Worm (Caenorhabditis elegans) whole organism, L1 larva: ENCODE measurements around the gene F28C6.9.

ENCODE experiments used
- C16A3.4 ChIP-seq: fragments of 150-350 bp; optimal IDR thresholded peaks from 2 replicates; lab custom pipeline; 2014; ENCODE audit warnings: missing biosample characterization, missing genetic modification characterization
- F16B12.6 ChIP-seq: fragments of 150-350 bp; optimal IDR thresholded peaks from 2 replicates; lab custom pipeline; 2014; ENCODE audit warnings: missing biosample characterization, missing genetic modification characterization
- alr-1 ChIP-seq: fragments of 200-800 bp; sonication (Bioruptor generic); optimal IDR thresholded peaks from 2 replicates; lab custom pipeline; 2018; ENCODE audit warnings: borderline replicate concordance, mild to moderate bottlenecking, missing genetic modification characterization, missing compliant biosample characterization
- aly-2 ChIP-seq: fragments of 150-350 bp; optimal IDR thresholded peaks from 2 replicates; lab custom pipeline; 2014; ENCODE audit warnings: missing biosample characterization, missing genetic modification characterization
- blmp-1 ChIP-seq: fragments of 150-350 bp; optimal IDR thresholded peaks from 2 replicates; lab custom pipeline; 2014; ENCODE audit warnings: missing biosample characterization, missing genetic modification characterization
- ceh-82 ChIP-seq, 3 experiments: fragments of 150-350 bp in 1 of 3; sonication (generic microtip) in 2 of 3; optimal IDR thresholded peaks; 2 replicates each; lab custom pipeline; 2014 to 2017; ENCODE audit warnings: missing biosample characterization in 3 of 3, missing genetic modification characterization in 3 of 3
- ceh-90 ChIP-seq: sonication (generic microtip); optimal IDR thresholded peaks from 2 replicates; lab custom pipeline; 2016; ENCODE audit warnings: missing genetic modification characterization, missing compliant biosample characterization
- dsc-1 ChIP-seq: sonication (generic microtip); optimal IDR thresholded peaks from 2 replicates; lab custom pipeline; 2016; ENCODE audit warnings: mild to moderate bottlenecking, missing genetic modification characterization, missing compliant biosample characterization
- efl-1 ChIP-seq, 4 experiments: fragments of 150-350 bp; optimal IDR thresholded peaks in 3 of 4; peaks in 1 of 4; 1 replicate in 1 of 4; 2 replicates in 3 of 4; lab custom pipeline; 2014; ENCODE audit warnings: missing biosample characterization in 2 of 4, missing genetic modification characterization in 2 of 4, missing genetic modification reagents in 2 of 4
- egl-13 ChIP-seq: sonication (generic microtip); optimal IDR thresholded peaks from 2 replicates; lab custom pipeline; 2016; ENCODE audit warnings: missing genotype, missing genetic modification reagents, missing genetic modification characterization, missing compliant biosample characterization
- elt-2 ChIP-seq: sonication (generic microtip); optimal IDR thresholded peaks from 2 replicates; lab custom pipeline; 2016; ENCODE audit warnings: missing genetic modification characterization, mild to moderate bottlenecking, inconsistent platforms, missing compliant biosample characterization, missing genetic modification reagents
- ets-5 ChIP-seq: fragments of 200-800 bp; sonication (Bioruptor generic); IDR thresholded peaks from 2 replicates; pipeline ENCODE4 v1.3.6; 2022; ENCODE audit warnings: missing genetic modification characterization, missing compliant biosample characterization
- fkh-4 ChIP-seq: sonication (generic microtip); optimal IDR thresholded peaks from 2 replicates; lab custom pipeline; 2016; ENCODE audit warnings: missing compliant biosample characterization, missing genetic modification characterization, borderline replicate concordance
- fkh-8 ChIP-seq: sonication (generic microtip); optimal IDR thresholded peaks from 2 replicates; lab custom pipeline; 2016; ENCODE audit warnings: mild to moderate bottlenecking, missing genetic modification characterization, missing compliant biosample characterization
- fos-1 ChIP-seq: fragments of 150-350 bp; optimal IDR thresholded peaks from 2 replicates; lab custom pipeline; 2014; ENCODE audit warnings: missing biosample characterization, missing genetic modification characterization
- hlh-4 ChIP-seq: sonication (generic microtip); optimal IDR thresholded peaks from 2 replicates; lab custom pipeline; 2016; ENCODE audit warnings: mild to moderate bottlenecking, missing genetic modification characterization, missing compliant biosample characterization
- hpl-2 ChIP-seq: fragments of 150-350 bp; optimal IDR thresholded peaks from 2 replicates; lab custom pipeline; 2014; ENCODE audit warnings: missing biosample characterization, missing genetic modification reagents, missing genetic modification characterization
- isw-1 ChIP-seq: fragments of 200-800 bp; sonication (Bioruptor generic); IDR thresholded peaks from 2 replicates; pipeline ENCODE4 v1.3.6; 2022; ENCODE audit warnings: missing genetic modification characterization, missing compliant biosample characterization
- jun-1 ChIP-seq: fragments of 150-350 bp; optimal IDR thresholded peaks from 2 replicates; lab custom pipeline; 2014; ENCODE audit warnings: missing biosample characterization, missing genetic modification reagents, missing genetic modification characterization
- lin-13 ChIP-seq: fragments of 150-350 bp; optimal IDR thresholded peaks from 2 replicates; lab custom pipeline; 2014; ENCODE audit warnings: missing biosample characterization, missing genetic modification reagents, missing genetic modification characterization
- lin-15B ChIP-seq: fragments of 150-350 bp; sonication (generic microtip); optimal IDR thresholded peaks from 3 replicates; lab custom pipeline; 2014; ENCODE audit warnings: missing biosample characterization, missing genetic modification characterization
- lin-35 ChIP-seq, 2 experiments: fragments of 150-350 bp; optimal IDR thresholded peaks; 2 replicates each; lab custom pipeline; 2014; ENCODE audit warnings: missing biosample characterization in 2 of 2, missing genetic modification characterization in 2 of 2, missing genetic modification reagents in 2 of 2
- lin-39 ChIP-seq: fragments of 150-350 bp; optimal IDR thresholded peaks from 2 replicates; lab custom pipeline; 2014; ENCODE audit warnings: missing biosample characterization, missing genetic modification reagents, missing genetic modification characterization
- mab-9 ChIP-seq: fragments of 200-800 bp; sonication (Bioruptor generic); IDR thresholded peaks from 2 replicates; pipeline ENCODE4 v1.3.6; 2022; ENCODE audit warnings: missing genetic modification reagents, missing genetic modification characterization, missing compliant biosample characterization
- mdl-1 ChIP-seq, 2 experiments: fragments of 150-350 bp; optimal IDR thresholded peaks; 2 replicates each; lab custom pipeline; 2014 to 2017; ENCODE audit warnings: missing biosample characterization in 2 of 2, missing genetic modification characterization in 2 of 2, inconsistent platforms in 1 of 2
- mef-2 ChIP-seq: fragments of 150-350 bp; optimal IDR thresholded peaks from 2 replicates; lab custom pipeline; 2014; ENCODE audit warnings: missing biosample characterization, missing genetic modification characterization
- mep-1 ChIP-seq: fragments of 150-350 bp; optimal IDR thresholded peaks from 2 replicates; lab custom pipeline; 2014; ENCODE audit warnings: missing biosample characterization, missing genetic modification characterization
- nhr-19 ChIP-seq: fragments of 200-800 bp; sonication (Bioruptor generic); conservative IDR thresholded peaks from 2 replicates; pipeline ENCODE4 v1.3.6; 2022; ENCODE audit warnings: missing genetic modification characterization, missing compliant biosample characterization
- nhr-20 ChIP-seq: sonication (generic microtip); optimal IDR thresholded peaks from 2 replicates; lab custom pipeline; 2016; ENCODE audit warnings: mild to moderate bottlenecking, missing genetic modification characterization, missing compliant biosample characterization
- nhr-237 ChIP-seq: fragments of 150-350 bp; optimal IDR thresholded peaks from 2 replicates; lab custom pipeline; 2014; ENCODE audit warnings: missing biosample characterization, missing genetic modification characterization
- nhr-47 ChIP-seq: sonication (generic microtip); optimal IDR thresholded peaks from 2 replicates; lab custom pipeline; 2016; ENCODE audit warnings: mild to moderate bottlenecking, missing genetic modification characterization, moderate library complexity, missing compliant biosample characterization
- nhr-76 ChIP-seq: sonication (generic microtip); optimal IDR thresholded peaks from 2 replicates; lab custom pipeline; 2017; ENCODE audit warnings: missing biosample characterization, missing genetic modification characterization
- nhr-77 ChIP-seq: fragments of 150-350 bp; optimal IDR thresholded peaks from 2 replicates; lab custom pipeline; 2014; ENCODE audit warnings: missing biosample characterization, missing genetic modification characterization
- nhr-85 ChIP-seq: sonication (generic microtip); peaks from one replicate; lab custom pipeline; 2016; ENCODE audit warnings: missing genetic modification characterization, inconsistent platforms, missing compliant biosample characterization
- nhr-90 ChIP-seq: sonication (generic microtip); optimal IDR thresholded peaks from 2 replicates; lab custom pipeline; 2016; ENCODE audit warnings: mild to moderate bottlenecking, missing genetic modification characterization, missing compliant biosample characterization; ENCODE audit not compliant: poor library complexity
- pag-3 ChIP-seq: sonication (generic microtip); optimal IDR thresholded peaks from 2 replicates; lab custom pipeline; 2017; ENCODE audit warnings: missing genetic modification characterization, mild to moderate bottlenecking, missing compliant biosample characterization, antibody characterized with exemption, borderline replicate concordance; ENCODE audit not compliant: insufficient read depth
- skn-1 ChIP-seq: fragments of 150-350 bp; optimal IDR thresholded peaks from 2 replicates; lab custom pipeline; 2014; ENCODE audit warnings: missing biosample characterization, missing genetic modification characterization
- snu-23 ChIP-seq: sonication (generic microtip); optimal IDR thresholded peaks from 2 replicates; lab custom pipeline; 2016; ENCODE audit warnings: missing genetic modification characterization, missing compliant biosample characterization
- swsn-7 ChIP-seq: sonication (generic microtip); optimal IDR thresholded peaks from 2 replicates; lab custom pipeline; 2016; ENCODE audit warnings: missing genetic modification characterization, missing compliant biosample characterization
- tbx-2 ChIP-seq: sonication (generic microtip); optimal IDR thresholded peaks from 2 replicates; lab custom pipeline; 2016; ENCODE audit warnings: missing genetic modification characterization, missing compliant biosample characterization
- tlp-1 ChIP-seq: fragments of 150-350 bp; optimal IDR thresholded peaks from 2 replicates; lab custom pipeline; 2014; ENCODE audit warnings: missing biosample characterization, missing genetic modification characterization
- unc-130 ChIP-seq: fragments of 150-350 bp; optimal IDR thresholded peaks from 2 replicates; lab custom pipeline; 2017; ENCODE audit warnings: missing biosample characterization, missing genetic modification characterization, inconsistent platforms
- unc-30 ChIP-seq: sonication (generic microtip); optimal IDR thresholded peaks from 2 replicates; lab custom pipeline; 2017; ENCODE audit warnings: missing biosample characterization, missing genetic modification characterization
- unc-98 ChIP-seq: fragments of 200-800 bp; sonication (Bioruptor generic); IDR thresholded peaks from 2 replicates; pipeline ENCODE4 v1.3.6; 2022; ENCODE audit warnings: missing genetic modification characterization, missing compliant biosample characterization
- vab-15 ChIP-seq: sonication (generic microtip); optimal IDR thresholded peaks from 2 replicates; lab custom pipeline; 2017; ENCODE audit warnings: missing genotype, mild to moderate bottlenecking, missing genetic modification characterization, missing compliant biosample characterization
- xbp-1 ChIP-seq: sonication (generic microtip); optimal IDR thresholded peaks from 2 replicates; lab custom pipeline; 2016; ENCODE audit warnings: missing genetic modification characterization, missing compliant biosample characterization
- zip-4 ChIP-seq: fragments of 200-800 bp; sonication (Bioruptor generic); optimal IDR thresholded peaks from 2 replicates; lab custom pipeline; 2018; ENCODE audit warnings: mild to moderate bottlenecking, missing genetic modification characterization, moderate library complexity, missing compliant biosample characterization
- ztf-11 ChIP-seq, 2 experiments: sonication (generic microtip); optimal IDR thresholded peaks; 2 replicates each; lab custom pipeline; 2016 to 2017; ENCODE audit warnings: missing genetic modification characterization in 2 of 2, missing biosample characterization in 1 of 2, missing compliant biosample characterization in 1 of 2

F28C6.9 gene

ce11 chrII:8603567-8604359 lies 6.2 kb downstream of the F28C6.9 start, which contains the start of gene suf-1 (continued):
- TF ChIP-seq unc-30 (tag; lab: Kevin White, UChicago) (no peak), unc-130 (tag; lab: Kevin White, UChicago) (no peak), nhr-20 (tag; lab: Kevin White, UChicago) (peak; percentile 30), fkh-8 (tag; lab: Kevin White, UChicago) (no peak), ceh-82 (tag; optimal IDR thresholded peaks at IDR 0.05; lab: Kevin White, UChicago) (no peak), ztf-11 (tag; optimal IDR thresholded peaks at IDR 0.05; lab: Kevin White, UChicago) (no peak), mab-9 (GFP tag; lab: Robert Waterston, UW) (no peak), xbp-1 (tag; lab: Kevin White, UChicago) (no peak), aly-2 (tag; lab: Kevin White, UChicago) (no peak), egl-13 (no peak), nhr-19 (0 out of 2 replicates have a peak, but pooled peaks have one; percentile 18), ceh-90 (no peak), swsn-7 (peak; percentile 36), blmp-1 (peak; percentile 35), C16A3.4 (tag; lab: Kevin White, UChicago) (no peak), elt-2 (no peak), tlp-1 (no peak), alr-1 (tag; lab: Kevin White, UChicago) (no peak), zip-4 (no peak), nhr-237 (tag; lab: Kevin White, UChicago) (no peak), fos-1 (tag; lab: Kevin White, UChicago) (peak; percentile 0), nhr-76 (tag; lab: Kevin White, UChicago) (no peak), nhr-85 (tag; lab: Kevin White, UChicago) (no peak), snu-23 (GFP tag; lab: Kevin White, UChicago) (peak; percentile 42), isw-1 (GFP tag; lab: Robert Waterston, UW) (no peak), ets-5 (GFP tag; lab: Robert Waterston, UW) (no peak), nhr-90 (peak; percentile 42), F16B12.6 (peak; percentile 78), mef-2 (tag; lab: Kevin White, UChicago) (no peak), pag-3 (tag; lab: Kevin White, UChicago) (no peak), hlh-4 (no peak), tbx-2 (tag; lab: Kevin White, UChicago) (no peak), nhr-77 (tag; lab: Kevin White, UChicago) (no peak)

- peak; percentile 48 for TF ChIP-seq nhr-85 (tag; lab: Kevin White, UChicago)
- no peak for TF ChIP-seq tlp-1
- TF ChIP-seq snu-23 (GFP tag; lab: Kevin White, UChicago) = peak; percentile 69
- no peak for TF ChIP-seq unc-98 (GFP tag; lab: Robert Waterston, UW)
- TF ChIP-seq mep-1 = peak; percentile 69
- peak; percentile 32 for TF ChIP-seq fkh-8 (tag; lab: Kevin White, UChicago)
- peak; percentile 38 for TF ChIP-seq nhr-19
- peak; percentile 53 for TF ChIP-seq swsn-7
- TF ChIP-seq vab-15 (tag; lab: Kevin White, UChicago) = no peak
- peak; percentile 38; the same call in 1 of the 2 replicates for TF ChIP-seq isw-1 (GFP tag; lab: Robert Waterston, UW)
- TF ChIP-seq mdl-1 (tag; optimal IDR thresholded peaks at IDR 0.05; lab: Kevin White, UChicago) = peak in 1 of 2 experiments; percentile 39
- TF ChIP-seq efl-1 (optimal IDR thresholded peaks at IDR 0.05; lab: Kevin White, UChicago) = peak; percentile 72 to 73
- TF ChIP-seq efl-1 (GFP tag; optimal IDR thresholded peaks at IDR 0.05 in 1 of 2; lab: Kevin White, UChicago) = peak; percentile 73 to 96
- TF ChIP-seq dsc-1 = no peak
- peak; percentile 70 to 81 for TF ChIP-seq lin-35 (GFP tag; optimal IDR thresholded peaks at IDR 0.05; lab: Kevin White, UChicago)
- peak; percentile 56 for TF ChIP-seq unc-130 (tag; lab: Kevin White, UChicago)
- TF ChIP-seq lin-39 (tag; lab: Kevin White, UChicago) = no peak
- peak; percentile 37 for TF ChIP-seq nhr-77 (tag; lab: Kevin White, UChicago)
- TF ChIP-seq blmp-1 = peak; percentile 67
- TF ChIP-seq fkh-4 (tag; lab: Kevin White, UChicago) = no peak
- peak; percentile 25 for TF ChIP-seq fos-1 (tag; lab: Kevin White, UChicago)
- peak; percentile 44 for TF ChIP-seq nhr-47
- peak; percentile 37 for TF ChIP-seq jun-1
- peak; percentile 10 to 61 (median 23) for TF ChIP-seq ceh-82 (tag; optimal IDR thresholded peaks at IDR 0.05; lab: Kevin White, UChicago)
- TF ChIP-seq lin-13 = peak; percentile 12
- TF ChIP-seq skn-1 (tag; lab: Kevin White, UChicago) = peak; percentile 58
- TF ChIP-seq nhr-20 (tag; lab: Kevin White, UChicago) = peak; percentile 71
- no peak for TF ChIP-seq hpl-2 (GFP tag; lab: Kevin White, UChicago)
- TF ChIP-seq lin-15B = peak; percentile 29
Observed at ce11 chrII:8602337-8602944, 7.5 kb downstream of the F28C6.9 start, which contains the start of the genes cpf-1 and rpl-26. Gene cpf-1, minus strand, starts transcription at chrII:8602440. Gene rpl-26, plus strand, starts transcription at chrII:8602785.
